Comparison of ENCODE assay signal across 1 worm cellular context in genomic region chrIII:2632819-2633398, ce11.
A peak's percentile ranks its signal among the peaks of the same experiment; 100 is the strongest.
TF ChIP-seq lines count a peak whose summit lies in the region.

No protein-coding gene starts in this region.

TF ChIP-seq in whole organism, L2 larva, 48 proteins besides CTCF, POLR2A, EP300 and RAD21 (continued from another document):
- TF ChIP-seq sma-9 (GFP tag; optimal IDR thresholded peaks at IDR 0.05; lab: Kevin White, UChicago) (peak; percentile 69), sma-9 (tag; optimal IDR thresholded peaks at IDR 0.05; lab: Kevin White, UChicago) (no peak), sma-3 (GFP tag; optimal IDR thresholded peaks at IDR 0.05; lab: Kevin White, UChicago) (peak; percentile 6), ztf-1 (GFP tag; conservative IDR thresholded peaks at IDR 0.05; lab: Robert Waterston, UW) (0 out of 2 replicates have a peak, but pooled peaks have one; percentile 54), ztf-4 (tag; optimal IDR thresholded peaks at IDR 0.05; lab: Kevin White, UChicago) (no peak)
